Fruit fly (Drosophila melanogaster) whole organism, wandering third instar larva: ENCODE results near the gene CDK2AP1.

Experiments used
- Abd-B ChIP-seq: fragments of >200 bp; optimal IDR thresholded peaks from 2 replicates; lab custom pipeline; 2017; ENCODE audit warnings: missing biosample characterization, missing genetic modification characterization
- CG32264 ChIP-seq: fragments of 200-800 bp; sonication (Bioruptor generic); optimal IDR thresholded peaks from 2 replicates; lab custom pipeline; 2016; ENCODE audit warnings: missing biosample characterization, missing genetic modification characterization
- CG9705 ChIP-seq: fragments of 200-800 bp; sonication (Bioruptor generic); optimal IDR thresholded peaks from 2 replicates; lab custom pipeline; 2018; ENCODE audit warnings: missing biosample characterization, mild to moderate bottlenecking, missing genetic modification characterization
- CrebA ChIP-seq: fragments of 200-800 bp; sonication (Bioruptor generic); optimal IDR thresholded peaks from 2 replicates; lab custom pipeline; 2016; ENCODE audit warnings: missing biosample characterization, mild to moderate bottlenecking, missing genetic modification characterization, borderline replicate concordance
- Dfd ChIP-seq: fragments of >200 bp; optimal IDR thresholded peaks from 2 replicates; lab custom pipeline; 2017; ENCODE audit warnings: missing biosample characterization, missing genetic modification characterization
- Dif ChIP-seq: fragments of 200-275, 200-300 bp; sonication (Bioruptor generic); optimal IDR thresholded peaks from 2 replicates; lab custom pipeline; 2018; ENCODE audit warnings: missing biosample characterization, missing genetic modification characterization; ENCODE audit not compliant: partially characterized antibody
- GATAd ChIP-seq: sonication (Bioruptor generic); optimal IDR thresholded peaks from 2 replicates; lab custom pipeline; 2016; ENCODE audit warnings: missing biosample characterization, missing genetic modification characterization
- HLH106 ChIP-seq: fragments of 200-800 bp; optimal IDR thresholded peaks from 3 replicates; lab custom pipeline; 2019; ENCODE audit warnings: missing biosample characterization, mild to moderate bottlenecking, missing genetic modification characterization, moderate library complexity
- Hnf4 ChIP-seq: fragments of 200-800 bp; sonication (Bioruptor generic); optimal IDR thresholded peaks from 2 replicates; lab custom pipeline; 2016; ENCODE audit warnings: missing biosample characterization, mild to moderate bottlenecking, missing genetic modification characterization
- Hr78 ChIP-seq: fragments of >200 bp; optimal IDR thresholded peaks from 2 replicates; lab custom pipeline; 2017; ENCODE audit warnings: missing biosample characterization, missing genetic modification characterization
- Hr83 ChIP-seq: fragments of 200-300 bp; sonication (Bioruptor generic); optimal IDR thresholded peaks from 2 replicates; lab custom pipeline; 2016; ENCODE audit warnings: missing biosample characterization, mild to moderate bottlenecking, missing genetic modification characterization, moderate library complexity; ENCODE audit not compliant: poor library complexity, severe bottlenecking
- Jra ChIP-seq: sonication (Bioruptor generic); optimal IDR thresholded peaks from 2 replicates; lab custom pipeline; 2016; ENCODE audit warnings: missing biosample characterization, missing genetic modification characterization
- Mio ChIP-seq: sonication (Bioruptor generic); optimal IDR thresholded peaks from 2 replicates; lab custom pipeline; 2016; ENCODE audit warnings: missing biosample characterization, missing genetic modification characterization
- Myc ChIP-seq: fragments of >200 bp; optimal IDR thresholded peaks from 2 replicates; lab custom pipeline; 2017
- N ChIP-seq: fragments of >200 bp; optimal IDR thresholded peaks from 2 replicates; lab custom pipeline; 2018; ENCODE audit warnings: missing biosample characterization, missing external identifiers, missing genetic modification characterization
- OdsH ChIP-seq: fragments of 200-800 bp; sonication (Bioruptor generic); optimal IDR thresholded peaks from 2 replicates; lab custom pipeline; 2016; ENCODE audit warnings: missing biosample characterization, mild to moderate bottlenecking, missing genetic modification characterization
- Rel ChIP-seq, 2 experiments: fragments of 200-800 bp; sonication (Bioruptor generic) in 1 of 2; optimal IDR thresholded peaks; 2 replicates in 1 of 2; 3 replicates in 1 of 2; lab custom pipeline; 2016 to 2019; ENCODE audit warnings: mild to moderate bottlenecking in 2 of 2, missing biosample characterization in 2 of 2, missing genetic modification characterization in 2 of 2, moderate library complexity in 1 of 2
- Sp1 ChIP-seq: fragments of 200-800 bp; sonication (Bioruptor generic); optimal IDR thresholded peaks from 3 replicates; lab custom pipeline; 2019; ENCODE audit warnings: missing biosample characterization, mild to moderate bottlenecking, missing genetic modification characterization, moderate library complexity
- Vsx2 ChIP-seq: fragments of 200-300, 225-300 bp; sonication (Bioruptor generic); optimal IDR thresholded peaks from 2 replicates; lab custom pipeline; 2018; ENCODE audit warnings: missing biosample characterization, missing genetic modification characterization; ENCODE audit not compliant: partially characterized antibody
- br ChIP-seq: fragments of 200-800 bp; sonication (Bioruptor generic); optimal IDR thresholded peaks from 2 replicates; lab custom pipeline; 2016; ENCODE audit warnings: missing biosample characterization, missing genetic modification characterization
- brk ChIP-seq: fragments of 200-800 bp; sonication (Bioruptor generic); optimal IDR thresholded peaks from 2 replicates; lab custom pipeline; 2016; ENCODE audit warnings: missing biosample characterization, mild to moderate bottlenecking, missing genetic modification characterization
- dl ChIP-seq, 2 experiments: fragments of 175-275, 200-275 bp in 1 of 2; fragments of 200-275 bp in 1 of 2; sonication (Bioruptor generic); optimal IDR thresholded peaks; lab custom pipeline; 2018; ENCODE audit warnings: mild to moderate bottlenecking in 2 of 2, missing biosample characterization in 2 of 2, missing genetic modification characterization in 2 of 2, moderate library complexity in 2 of 2; ENCODE audit not compliant: partially characterized antibody in 2 of 2, insufficient read depth in 1 of 2
- dmrt93B ChIP-seq: fragments of 200-800 bp; sonication (Bioruptor generic); optimal IDR thresholded peaks from 2 replicates; lab custom pipeline; 2018; ENCODE audit warnings: missing biosample characterization, mild to moderate bottlenecking, missing genetic modification characterization
- dsf ChIP-seq: sonication (Bioruptor generic); optimal IDR thresholded peaks from 2 replicates; lab custom pipeline; 2016; ENCODE audit warnings: missing biosample characterization, missing genetic modification characterization, borderline replicate concordance
- ey ChIP-seq: fragments of 200-800 bp; sonication (Bioruptor generic); optimal IDR thresholded peaks from 2 replicates; lab custom pipeline; 2016; ENCODE audit warnings: missing biosample characterization, missing genetic modification characterization
- foxo ChIP-seq, 2 experiments: fragments of 200-800 bp; sonication (Bioruptor generic); optimal IDR thresholded peaks; 2 replicates in 1 of 2; 3 replicates in 1 of 2; lab custom pipeline; 2016 to 2017; ENCODE audit warnings: missing biosample characterization in 2 of 2, missing genetic modification characterization in 2 of 2
- fru ChIP-seq: fragments of 200-800 bp; sonication (Bioruptor generic); optimal IDR thresholded peaks from 3 replicates; lab custom pipeline; 2016; ENCODE audit warnings: missing biosample characterization, mild to moderate bottlenecking, missing genetic modification characterization
- h ChIP-seq: fragments of 200-800 bp; sonication (Bioruptor generic); optimal IDR thresholded peaks from 3 replicates; lab custom pipeline; 2016; ENCODE audit warnings: missing biosample characterization, mild to moderate bottlenecking, missing genetic modification characterization
- jim ChIP-seq: fragments of 175-275, 200-325 bp; sonication (Bioruptor generic); optimal IDR thresholded peaks from 2 replicates; lab custom pipeline; 2016; ENCODE audit warnings: missing biosample characterization, mild to moderate bottlenecking, missing genetic modification characterization
- lola ChIP-seq: fragments of >200 bp; optimal IDR thresholded peaks from 2 replicates; lab custom pipeline; 2017; ENCODE audit warnings: missing biosample characterization, missing genetic modification characterization
- pan ChIP-seq: fragments of >200 bp; optimal IDR thresholded peaks from 2 replicates; lab custom pipeline; 2017
- psq ChIP-seq: fragments of 200-800 bp; sonication (Bioruptor generic); optimal IDR thresholded peaks from 3 replicates; lab custom pipeline; 2017; ENCODE audit warnings: missing biosample characterization, mild to moderate bottlenecking, missing genetic modification characterization, moderate library complexity
- rgr ChIP-seq: fragments of 200-800 bp; sonication (Bioruptor generic); optimal IDR thresholded peaks from 3 replicates; lab custom pipeline; 2016; ENCODE audit warnings: missing biosample characterization, mild to moderate bottlenecking, missing genetic modification characterization
- sage ChIP-seq: fragments of 200-800 bp; sonication (Bioruptor generic); optimal IDR thresholded peaks from 2 replicates; lab custom pipeline; 2016; ENCODE audit warnings: missing biosample characterization, mild to moderate bottlenecking, missing genetic modification characterization
- sv ChIP-seq: fragments of 200-800 bp; sonication (Bioruptor generic); optimal IDR thresholded peaks from 3 replicates; lab custom pipeline; 2016; ENCODE audit warnings: missing biosample characterization, missing genetic modification characterization
- tai ChIP-seq: sonication (Bioruptor generic); optimal IDR thresholded peaks from 2 replicates; lab custom pipeline; 2016; ENCODE audit warnings: missing biosample characterization, missing genetic modification characterization
- usp ChIP-seq: fragments of >200 bp; optimal IDR thresholded peaks from 2 replicates; lab custom pipeline; 2017; ENCODE audit warnings: missing biosample characterization, missing genetic modification characterization
- woc ChIP-seq: sonication (Bioruptor generic); optimal IDR thresholded peaks from 2 replicates; lab custom pipeline; 2016; ENCODE audit warnings: missing biosample characterization, mild to moderate bottlenecking, missing genetic modification characterization

The CDK2AP1 gene

DNA sequence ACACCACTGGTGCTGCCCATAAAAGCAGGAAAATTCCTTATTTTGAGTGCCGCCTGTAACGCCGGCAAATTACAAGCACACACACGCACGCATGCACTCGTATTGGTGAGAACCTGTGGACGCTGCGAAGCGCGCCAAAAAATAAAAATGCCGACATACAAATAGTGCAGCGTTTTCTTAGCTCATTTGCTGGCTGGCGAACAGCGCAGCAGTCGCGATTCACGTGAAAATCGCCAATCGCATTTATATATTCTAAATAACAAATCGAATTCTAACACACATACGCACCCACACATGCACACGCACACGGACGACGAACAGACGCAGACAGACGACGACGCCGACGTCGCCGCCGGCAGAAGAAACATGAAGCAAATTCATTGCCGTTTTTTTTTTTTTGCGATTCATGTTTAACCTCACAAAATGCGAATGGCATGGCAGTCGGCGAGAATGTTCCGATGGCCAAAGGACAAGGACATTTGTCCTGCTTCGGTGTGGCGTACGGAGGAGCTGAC is 10.0 kb downstream of the CDK2AP1 start:
- TF ChIP-seq GATAd (no peak), dl (GFP tag; optimal IDR thresholded peaks at IDR 0.05; lab: Kevin White, UChicago; ENCODE audit: insufficient read depth in 1 of 2, partially characterized antibody in 2 of 2) (no peak), foxo (GFP tag; optimal IDR thresholded peaks at IDR 0.05; lab: Kevin White, UChicago) (no peak), h (GFP tag; lab: Kevin White, UChicago) (peak; percentile 4), br (GFP tag; lab: Kevin White, UChicago) (peak; percentile 15), OdsH (GFP tag; lab: Kevin White, UChicago) (no peak), N (GFP tag; lab: Kevin White, UChicago) (peak; percentile 27), CrebA (GFP tag; lab: Kevin White, UChicago) (no peak)

DNA sequence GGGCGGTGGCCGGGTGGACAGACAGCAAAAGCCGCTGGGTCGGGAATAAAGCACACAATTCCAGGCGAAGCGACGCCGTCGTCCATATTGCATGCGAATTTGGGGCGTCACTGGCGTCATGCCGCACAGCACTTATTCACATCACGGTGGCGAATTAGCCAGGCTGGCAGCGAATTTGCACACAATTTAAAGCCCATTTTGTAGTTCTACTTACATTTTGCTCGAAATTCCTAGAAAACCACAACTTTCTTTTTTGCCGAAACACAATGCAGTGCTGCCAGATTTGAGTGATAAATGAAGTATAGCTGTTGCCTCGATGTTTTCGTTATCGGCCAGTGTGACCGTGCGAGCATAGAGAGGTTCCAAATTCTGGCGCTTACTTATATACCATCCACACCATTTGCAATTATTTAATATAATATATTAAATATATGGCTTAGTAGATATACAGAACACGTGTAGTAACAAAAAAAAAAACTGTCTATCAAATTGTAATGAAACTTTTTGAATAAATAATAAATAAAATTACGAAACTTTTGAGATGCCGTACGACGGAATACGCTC is 10.7 kb downstream of the CDK2AP1 start, which contains the start of gene Ran:
Gene Ran (minus strand): TSS at position 445 of the 564 bp plus-strand sequence.
- TF ChIP-seq usp (GFP tag; lab: Kevin White, UChicago): no peak
- no peak for TF ChIP-seq fru (GFP tag; lab: Kevin White, UChicago)
- no peak for TF ChIP-seq rgr (GFP tag; lab: Kevin White, UChicago)
- TF ChIP-seq GATAd: no peak
- TF ChIP-seq N (GFP tag; lab: Kevin White, UChicago): peak; percentile 69
- TF ChIP-seq CG9705 (GFP tag; lab: Kevin White, UChicago): no peak
- no peak for TF ChIP-seq psq (GFP tag; lab: Kevin White, UChicago)
- TF ChIP-seq foxo (GFP tag; optimal IDR thresholded peaks at IDR 0.05; lab: Kevin White, UChicago): no peak
- peak; percentile 17 for TF ChIP-seq HLH106 (tag; lab: Kevin White, UChicago)
- no peak for TF ChIP-seq Hnf4 (GFP tag; lab: Kevin White, UChicago)
- TF ChIP-seq dsf: no peak

DNA sequence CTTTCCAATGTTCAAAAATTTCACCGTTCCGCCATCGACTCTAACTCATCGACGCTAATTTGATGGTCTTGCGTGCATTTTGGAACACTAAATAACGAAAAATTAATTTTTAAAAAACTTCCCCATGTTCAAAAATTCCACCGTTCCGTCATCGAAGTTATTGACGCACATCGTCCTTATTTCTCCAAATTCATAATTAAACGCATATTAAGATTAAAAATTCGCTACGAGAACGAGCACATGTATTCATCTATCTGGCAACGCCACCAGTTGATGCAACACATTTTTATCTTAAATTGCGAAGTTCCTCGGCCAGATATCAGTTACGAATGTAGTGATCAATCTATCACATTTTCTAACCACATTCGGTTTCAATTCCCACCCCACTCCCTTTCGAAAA is 11.5 kb downstream of the CDK2AP1 start, which contains the start of gene Lint-1:
Gene Lint-1 (plus strand): TSS at position 123 of the 400 bp plus-strand sequence.
- TF ChIP-seq lola (GFP tag; lab: Kevin White, UChicago) (no peak), usp (GFP tag; lab: Kevin White, UChicago) (no peak), foxo (GFP tag; optimal IDR thresholded peaks at IDR 0.05; lab: Kevin White, UChicago) (peak in 1 of 2 experiments; percentile 7), Abd-B (GFP tag; lab: Kevin White, UChicago) (no peak), sage (GFP tag; lab: Kevin White, UChicago) (peak; percentile 4), ey (GFP tag; lab: Kevin White, UChicago) (peak; percentile 33), fru (GFP tag; lab: Kevin White, UChicago) (peak; percentile 10), N (GFP tag; lab: Kevin White, UChicago) (no peak), tai (GFP tag; lab: Kevin White, UChicago) (no peak), Hr83 (GFP tag; lab: Kevin White, UChicago) (peak; percentile 8), Hr78 (GFP tag; lab: Kevin White, UChicago) (no peak), GATAd (no peak), sv (GFP tag; lab: Kevin White, UChicago) (no peak), brk (no peak), Dfd (no peak), Mio (GFP tag; lab: Kevin White, UChicago) (no peak), OdsH (GFP tag; lab: Kevin White, UChicago) (no peak), dmrt93B (GFP tag; lab: Kevin White, UChicago) (no peak), rgr (GFP tag; lab: Kevin White, UChicago) (peak; percentile 26), psq (GFP tag; lab: Kevin White, UChicago) (no peak), CG32264 (GFP tag; lab: Kevin White, UChicago) (no peak), br (GFP tag; lab: Kevin White, UChicago) (peak; percentile 18), woc (GFP tag; lab: Kevin White, UChicago) (peak; percentile 45), HLH106 (tag; lab: Kevin White, UChicago) (no peak), Dif (GFP tag; lab: Kevin White, UChicago) (no peak), CrebA (GFP tag; lab: Kevin White, UChicago) (no peak), Rel (GFP tag; optimal IDR thresholded peaks at IDR 0.05; lab: Kevin White, UChicago) (no peak), Rel (tag; optimal IDR thresholded peaks at IDR 0.05; lab: Kevin White, UChicago) (no peak), Sp1 (GFP tag; lab: Kevin White, UChicago) (peak; percentile 5), h (GFP tag; lab: Kevin White, UChicago) (peak; percentile 40), dsf (no peak), Jra (GFP tag; lab: Kevin White, UChicago) (no peak), Hnf4 (GFP tag; lab: Kevin White, UChicago) (peak; percentile 18), jim (GFP tag; lab: Kevin White, UChicago) (no peak), CG9705 (GFP tag; lab: Kevin White, UChicago) (no peak), dl (GFP tag; optimal IDR thresholded peaks at IDR 0.05; lab: Kevin White, UChicago; ENCODE audit: insufficient read depth in 1 of 2, partially characterized antibody in 2 of 2) (no peak), Vsx2 (GFP tag; lab: Kevin White, UChicago) (no peak), Myc (lab: Kevin White, UChicago) (no peak), pan (lab: Kevin White, UChicago) (no peak)
